Worm (Caenorhabditis elegans) whole organism, young adult: ENCODE results near the gene Y116A8C.29.

ENCODE experiments used
- T26A5.8 ChIP-seq: sonication (generic microtip); optimal IDR thresholded peaks from 2 replicates; lab custom pipeline; 2016; ENCODE audit warnings: missing genetic modification characterization, missing compliant biosample characterization
- ama-1 ChIP-seq, 3 experiments: fragments of 150-350 bp in 1 of 3; sonication (generic microtip) in 2 of 3; optimal IDR thresholded peaks; 2 replicates each; lab custom pipeline; 2014 to 2018; ENCODE audit warnings: missing biosample characterization in 2 of 3, missing genetic modification characterization in 2 of 3, missing genetic modification reagents in 2 of 3
- ceh-58 ChIP-seq: fragments of 200-800 bp; sonication (Bioruptor generic); IDR thresholded peaks from 2 replicates; pipeline ENCODE4 v1.3.6; 2022; ENCODE audit warnings: missing genetic modification characterization, missing compliant biosample characterization
- dpl-1 ChIP-seq: fragments of 150-350 bp; optimal IDR thresholded peaks from 2 replicates; lab custom pipeline; 2014; ENCODE audit warnings: missing biosample characterization, missing genetic modification reagents, missing genetic modification characterization
- madf-3 ChIP-seq: fragments of 200-800 bp; sonication (Bioruptor generic); IDR thresholded peaks from 2 replicates; pipeline ENCODE4 v1.3.6; 2022; ENCODE audit warnings: missing genetic modification reagents, missing genetic modification characterization, missing compliant biosample characterization
- nfya-1 ChIP-seq: sonication (generic microtip); optimal IDR thresholded peaks from 2 replicates; lab custom pipeline; 2017; ENCODE audit warnings: antibody characterized with exemption, missing compliant biosample characterization, missing genetic modification characterization, borderline replicate concordance; ENCODE audit not compliant: insufficient read depth
- nhr-27 ChIP-seq: fragments of 200-800 bp; sonication (Bioruptor generic); optimal IDR thresholded peaks from 2 replicates; lab custom pipeline; 2018; ENCODE audit warnings: mild to moderate bottlenecking, missing genetic modification characterization, moderate library complexity, missing compliant biosample characterization
- pha-4 ChIP-seq: fragments of 150-350 bp; sonication (generic microtip); optimal IDR thresholded peaks from 2 replicates; lab custom pipeline; 2014; ENCODE audit warnings: missing biosample characterization, missing genetic modification reagents, missing genetic modification characterization
- snpc-4 ChIP-seq, 5 experiments: fragments of 150-350 bp in 1 of 5; sonication (generic microtip) in 4 of 5; optimal IDR thresholded peaks; 2 replicates each; lab custom pipeline; 2014 to 2018; ENCODE audit warnings: missing genetic modification characterization in 5 of 5, missing biosample characterization in 3 of 5, antibody characterized with exemption in 2 of 5, mild to moderate bottlenecking in 2 of 5, missing compliant biosample characterization in 2 of 5, missing genotype in 2 of 5, moderate library complexity in 2 of 5, missing genetic modification reagents in 1 of 5
- unc-62 ChIP-seq: fragments of 150-350 bp; optimal IDR thresholded peaks from 2 replicates; lab custom pipeline; 2014; ENCODE audit warnings: missing biosample characterization, missing genetic modification reagents, missing genetic modification characterization
- zim-3 ChIP-seq: sonication (generic microtip); optimal IDR thresholded peaks from 2 replicates; lab custom pipeline; 2017; ENCODE audit warnings: mild to moderate bottlenecking, missing genetic modification characterization, moderate library complexity, missing compliant biosample characterization

- no peak for TF ChIP-seq unc-62
- TF ChIP-seq dpl-1 (GFP tag; lab: Kevin White, UChicago): no peak
- no peak for TF ChIP-seq nfya-1 (tag; lab: Kevin White, UChicago)
- TF ChIP-seq snpc-4 (GFP tag; optimal IDR thresholded peaks at IDR 0.05; lab: Kevin White, UChicago): no peak
- no peak for TF ChIP-seq snpc-4 (tag; optimal IDR thresholded peaks at IDR 0.05; lab: Kevin White, UChicago)
- TF ChIP-seq nhr-27 (tag; lab: Kevin White, UChicago): no peak
- no peak for TF ChIP-seq ceh-58
- TF ChIP-seq zim-3 (tag; lab: Kevin White, UChicago): no peak
- TF ChIP-seq madf-3 (GFP tag; lab: Robert Waterston, UW): no peak
- no peak for TF ChIP-seq ama-1 (optimal IDR thresholded peaks at IDR 0.05; lab: Kevin White, UChicago)
- TF ChIP-seq ama-1 (GFP tag; optimal IDR thresholded peaks at IDR 0.05; lab: Kevin White, UChicago): no peak
- TF ChIP-seq pha-4 (tag; lab: Kevin White, UChicago): no peak
- no peak for TF ChIP-seq T26A5.8
These were observed 32.7 kb downstream of the Y116A8C.29 start for ce11 chrIV:17126512-17126911.
